Worm (Caenorhabditis elegans) whole organism, L2 larva: Measurements from ENCODE around the gene bbln-1.

ENCODE experiments used
- R02D3.7 ChIP-seq: fragments of 150-350 bp; optimal IDR thresholded peaks from 2 replicates; lab custom pipeline; 2014; ENCODE audit warnings: missing biosample characterization, missing genetic modification characterization
- alr-1 ChIP-seq: fragments of 150-350 bp; optimal IDR thresholded peaks from 2 replicates; lab custom pipeline; 2014; ENCODE audit warnings: missing biosample characterization, missing genetic modification characterization
- ama-1 ChIP-seq: fragments of 150-350 bp; optimal IDR thresholded peaks from 2 replicates; lab custom pipeline; 2018; ENCODE audit warnings: inconsistent platforms
- blmp-1 ChIP-seq: sonication (generic microtip); optimal IDR thresholded peaks from 2 replicates; lab custom pipeline; 2017; ENCODE audit warnings: missing genetic modification characterization, mild to moderate bottlenecking, missing compliant biosample characterization, antibody characterized with exemption, moderate library complexity; ENCODE audit not compliant: insufficient read depth
- ceh-82 ChIP-seq: fragments of 150-350 bp; optimal IDR thresholded peaks from 2 replicates; lab custom pipeline; 2014; ENCODE audit warnings: missing biosample characterization, missing genetic modification characterization
- crh-2 ChIP-seq: sonication (generic microtip); optimal IDR thresholded peaks from 2 replicates; lab custom pipeline; 2017; ENCODE audit warnings: missing biosample characterization, missing genetic modification characterization
- egl-27 ChIP-seq: sonication (generic microtip); optimal IDR thresholded peaks from 3 replicates; lab custom pipeline; 2017; ENCODE audit warnings: missing biosample characterization, missing genetic modification reagents, missing genetic modification characterization
- nhr-11 ChIP-seq: fragments of 150-350 bp; optimal IDR thresholded peaks from 2 replicates; lab custom pipeline; 2014; ENCODE audit warnings: missing biosample characterization, missing genetic modification characterization
- nhr-77 ChIP-seq: fragments of 150-350 bp; optimal IDR thresholded peaks from 2 replicates; lab custom pipeline; 2014; ENCODE audit warnings: missing biosample characterization, missing genetic modification characterization
- skn-1 ChIP-seq: sonication (generic microtip); optimal IDR thresholded peaks from 2 replicates; lab custom pipeline; 2017; ENCODE audit warnings: missing biosample characterization, missing genetic modification characterization
- unc-62 ChIP-seq: fragments of 150-350 bp; optimal IDR thresholded peaks from 2 replicates; lab custom pipeline; 2014; ENCODE audit warnings: missing biosample characterization, missing genetic modification reagents, missing genetic modification characterization

ce11 chrX:3127626-3128142, 24.6 kb downstream of the bbln-1 start:
- no peak for TF ChIP-seq skn-1 (tag; lab: Kevin White, UChicago)
- no peak for TF ChIP-seq unc-62 (GFP tag; lab: Kevin White, UChicago)
- TF ChIP-seq R02D3.7 (tag; lab: Kevin White, UChicago), result no peak
- no peak for TF ChIP-seq nhr-11 (tag; lab: Kevin White, UChicago)
- TF ChIP-seq blmp-1 (tag; lab: Kevin White, UChicago), result peak; percentile 90
- peak; percentile 95 for TF ChIP-seq egl-27
- peak; percentile 55 for TF ChIP-seq ceh-82 (tag; lab: Kevin White, UChicago)
- peak; percentile 96 for TF ChIP-seq crh-2 (tag; lab: Kevin White, UChicago)
- TF ChIP-seq nhr-77 (tag; lab: Kevin White, UChicago), result peak; percentile 9
- TF ChIP-seq ama-1 (lab: Kevin White, UChicago), result peak; percentile 10
- TF ChIP-seq alr-1 (tag; lab: Kevin White, UChicago), result no peak
